Fruit fly (Drosophila melanogaster) whole organism, embryonic: ENCODE data around the gene Exn.

Experiments
- Aef1 ChIP-seq: fragments of 200-800 bp; sonication (Bioruptor generic); IDR thresholded peaks from 3 replicates; pipeline ENCODE4 v1.3.6; 2022; ENCODE audit warnings: missing biosample characterization, missing genetic modification characterization
- CG10462 ChIP-seq: fragments of 200-800 bp; sonication (Bioruptor generic); optimal IDR thresholded peaks from 2 replicates; lab custom pipeline; 2016; ENCODE audit warnings: missing biosample characterization, missing genetic modification characterization
- CG11560 ChIP-seq: fragments of 200-800 bp; sonication (Bioruptor generic); IDR thresholded peaks from 3 replicates; pipeline ENCODE4 v1.3.6; 2022; ENCODE audit warnings: missing biosample characterization, missing genetic modification characterization
- CG11695 ChIP-seq: fragments of 200-800 bp; sonication (Bioruptor generic); IDR thresholded peaks from 3 replicates; pipeline ENCODE4 v1.3.6; 2022; ENCODE audit warnings: missing biosample characterization, missing genetic modification characterization
- CG12659 ChIP-seq: fragments of 200-800 bp; sonication (Bioruptor generic); optimal IDR thresholded peaks from 3 replicates; lab custom pipeline; 2017; ENCODE audit warnings: mild to moderate bottlenecking, missing biosample characterization, missing genetic modification reagents, missing genetic modification characterization
- CG13894 ChIP-seq: fragments of 200-800 bp; sonication (Bioruptor generic); optimal IDR thresholded peaks from 3 replicates; lab custom pipeline; 2018; ENCODE audit warnings: missing biosample characterization, mild to moderate bottlenecking, missing genetic modification characterization, moderate library complexity
- CG14667 ChIP-seq: fragments of 200-800 bp; sonication (Bioruptor generic); IDR thresholded peaks from 2 replicates; pipeline ENCODE4 v1.3.6; 2022; ENCODE audit warnings: missing biosample characterization, missing genetic modification characterization
- CG14965 ChIP-seq: fragments of 200-800 bp; sonication (Bioruptor generic); optimal IDR thresholded peaks from 2 replicates; lab custom pipeline; 2016; ENCODE audit warnings: missing biosample characterization, missing genetic modification characterization, borderline replicate concordance
- CG15073 ChIP-seq: fragments of 200-800 bp; sonication (Bioruptor generic); optimal IDR thresholded peaks from 2 replicates; lab custom pipeline; 2016; ENCODE audit warnings: missing biosample characterization, missing genetic modification characterization
- CG15601 ChIP-seq: fragments of 200-800 bp; sonication (Bioruptor generic); optimal IDR thresholded peaks from 3 replicates; lab custom pipeline; 2019; ENCODE audit warnings: missing biosample characterization, mild to moderate bottlenecking, missing genetic modification characterization, moderate library complexity
- CG16863 ChIP-seq: fragments of 200-800 bp; sonication (Bioruptor generic); optimal IDR thresholded peaks from 3 replicates; lab custom pipeline; 2016; ENCODE audit warnings: missing biosample characterization, missing genetic modification characterization
- CG17829 ChIP-seq: fragments of 200-800 bp; optimal IDR thresholded peaks from 2 replicates; lab custom pipeline; 2019; ENCODE audit warnings: missing biosample characterization, mild to moderate bottlenecking, missing genetic modification characterization, moderate library complexity
- CG1792 ChIP-seq: fragments of 200-800 bp; sonication (Bioruptor generic); optimal IDR thresholded peaks from 2 replicates; lab custom pipeline; 2016; ENCODE audit warnings: missing biosample characterization, missing genetic modification characterization
- CG2129 ChIP-seq: fragments of 200-800 bp; sonication (Bioruptor generic); IDR thresholded peaks from 2 replicates; pipeline ENCODE4 v1.3.6; 2022; ENCODE audit warnings: missing biosample characterization, missing genetic modification characterization; ENCODE audit not compliant: partially characterized antibody
- CG31388 ChIP-seq: fragments of 200-800 bp; sonication (Bioruptor generic); optimal IDR thresholded peaks from 2 replicates; lab custom pipeline; 2016; ENCODE audit warnings: missing biosample characterization, missing genetic modification characterization
- CG3407 ChIP-seq: fragments of 200-800 bp; sonication (Bioruptor generic); optimal IDR thresholded peaks from 2 replicates; lab custom pipeline; 2018; ENCODE audit warnings: missing biosample characterization, mild to moderate bottlenecking, missing genetic modification characterization
- CG6272 ChIP-seq: fragments of 200-800 bp; sonication (Bioruptor generic); IDR thresholded peaks from 2 replicates; pipeline ENCODE4 v1.3.6; 2022; ENCODE audit warnings: missing biosample characterization, missing genetic modification characterization
- CG8478 ChIP-seq: fragments of >200 bp; optimal IDR thresholded peaks from 2 replicates; lab custom pipeline; 2018
- Dek ChIP-seq: fragments of 200-800 bp; sonication (Bioruptor generic); optimal IDR thresholded peaks from 3 replicates; lab custom pipeline; 2019; ENCODE audit warnings: missing biosample characterization, mild to moderate bottlenecking, missing genetic modification characterization, moderate library complexity
- E2f2 ChIP-seq: fragments of 200-800 bp; sonication (Bioruptor generic); IDR thresholded peaks from 2 replicates; pipeline ENCODE4 v1.3.6; 2022; ENCODE audit warnings: missing biosample characterization, missing genetic modification characterization
- HmgD ChIP-seq: fragments of 200-800 bp; sonication (Bioruptor generic); optimal IDR thresholded peaks from 3 replicates; lab custom pipeline; 2016; ENCODE audit warnings: missing biosample characterization, missing genetic modification characterization
- Hr78 ChIP-seq, 2 experiments: fragments of 200-800 bp in 1 of 2; fragments of >200 bp in 1 of 2; sonication (Bioruptor generic) in 1 of 2; optimal IDR thresholded peaks; 2 replicates each; lab custom pipeline; 2017 to 2019; ENCODE audit warnings: missing biosample characterization in 2 of 2, missing genetic modification characterization in 2 of 2, mild to moderate bottlenecking in 1 of 2, moderate library complexity in 1 of 2
- Lhr ChIP-seq: fragments of 200-800 bp; sonication (Bioruptor generic); optimal IDR thresholded peaks from 3 replicates; lab custom pipeline; 2017; ENCODE audit warnings: mild to moderate bottlenecking, missing biosample characterization, missing genetic modification reagents, missing genetic modification characterization
- PHDP ChIP-seq: fragments of 200-800 bp; sonication (Bioruptor generic); optimal IDR thresholded peaks from 3 replicates; lab custom pipeline; 2018; ENCODE audit warnings: missing biosample characterization, mild to moderate bottlenecking, missing genetic modification characterization, moderate library complexity
- Sin3A ChIP-seq: fragments of >200 bp; optimal IDR thresholded peaks from 2 replicates; lab custom pipeline; 2018
- Spps ChIP-seq: fragments of 200-800 bp; sonication (Bioruptor generic); optimal IDR thresholded peaks from 2 replicates; lab custom pipeline; 2018; ENCODE audit warnings: missing biosample characterization, mild to moderate bottlenecking, missing genetic modification characterization
- Taf1 ChIP-seq: fragments of 200-800 bp; sonication (Bioruptor generic); IDR thresholded peaks from 2 replicates; pipeline ENCODE4 v1.3.6; 2022; ENCODE audit warnings: missing biosample characterization, missing genetic modification characterization
- amos ChIP-seq: fragments of 200-800 bp; sonication (Bioruptor generic); IDR thresholded peaks from 2 replicates; pipeline ENCODE4 v1.3.6; 2022; ENCODE audit warnings: missing biosample characterization, missing genetic modification characterization; ENCODE audit not compliant: partially characterized antibody
- ase ChIP-seq: fragments of 200-800 bp; sonication (Bioruptor generic); IDR thresholded peaks from 3 replicates; pipeline ENCODE4 v1.3.6; 2022; ENCODE audit warnings: missing biosample characterization, missing genetic modification characterization
- chn ChIP-seq: fragments of 200-800 bp; sonication (Bioruptor generic); optimal IDR thresholded peaks from 2 replicates; lab custom pipeline; 2016; ENCODE audit warnings: missing biosample characterization, missing genetic modification characterization
- crc ChIP-seq: fragments of 200-800 bp; sonication (Bioruptor generic); optimal IDR thresholded peaks from 2 replicates; lab custom pipeline; 2016; ENCODE audit warnings: missing biosample characterization, missing genetic modification characterization
- da ChIP-seq: fragments of 200-800 bp; sonication (Bioruptor generic); optimal IDR thresholded peaks from 2 replicates; lab custom pipeline; 2016; ENCODE audit warnings: missing biosample characterization, missing genetic modification characterization
- jigr1 ChIP-seq: fragments of 200-800 bp; sonication (Bioruptor generic); IDR thresholded peaks from 3 replicates; pipeline ENCODE4 v1.3.6; 2022; ENCODE audit warnings: missing biosample characterization, missing genetic modification characterization
- lola ChIP-seq, 3 experiments: fragments of >200 bp in 2 of 3; fragments of 200-800 bp in 1 of 3; sonication (Bioruptor generic) in 1 of 3; optimal IDR thresholded peaks; 2 replicates each; lab custom pipeline; 2017 to 2019; ENCODE audit warnings: missing biosample characterization in 3 of 3, missing genetic modification characterization in 3 of 3, mild to moderate bottlenecking in 1 of 3, moderate library complexity in 1 of 3
- mam ChIP-seq: fragments of 200-800 bp; sonication (Bioruptor generic); optimal IDR thresholded peaks from 3 replicates; lab custom pipeline; 2016; ENCODE audit warnings: missing biosample characterization, missing genetic modification characterization
- mld ChIP-seq: fragments of 200-800 bp; sonication (Bioruptor generic); IDR thresholded peaks from 3 replicates; pipeline ENCODE4 v1.3.6; 2022; ENCODE audit warnings: missing biosample characterization, missing genetic modification characterization; ENCODE audit not compliant: partially characterized antibody
- nerfin-2 ChIP-seq: fragments of 200-800 bp; sonication (Bioruptor generic); IDR thresholded peaks from 2 replicates; pipeline ENCODE4 v1.3.6; 2022; ENCODE audit warnings: missing biosample characterization, missing genetic modification characterization; ENCODE audit not compliant: partially characterized antibody
- nmo ChIP-seq: fragments of 200-800 bp; sonication (Bioruptor generic); optimal IDR thresholded peaks from 2 replicates; lab custom pipeline; 2018; ENCODE audit warnings: missing biosample characterization, mild to moderate bottlenecking, missing genetic modification characterization, moderate library complexity
- peb ChIP-seq: fragments of 200-800 bp; sonication (Bioruptor generic); IDR thresholded peaks from 2 replicates; pipeline ENCODE4 v1.3.6; 2022; ENCODE audit warnings: missing biosample characterization, missing genetic modification characterization
- pfk ChIP-seq: fragments of 200-800 bp; sonication (Bioruptor generic); optimal IDR thresholded peaks from 2 replicates; lab custom pipeline; 2018; ENCODE audit warnings: missing biosample characterization, mild to moderate bottlenecking, missing genetic modification characterization, moderate library complexity
- phol ChIP-seq: fragments of 200-800 bp; sonication (Bioruptor generic); optimal IDR thresholded peaks from 3 replicates; lab custom pipeline; 2018; ENCODE audit warnings: missing biosample characterization, mild to moderate bottlenecking, missing genetic modification characterization, moderate library complexity
- prd ChIP-seq, 3 experiments: fragments of >200 bp in 2 of 3; fragments of 200-800 bp in 1 of 3; sonication (Bioruptor generic) in 1 of 3; optimal IDR thresholded peaks in 2 of 3; IDR thresholded peaks in 1 of 3; 2 replicates in 2 of 3; 3 replicates in 1 of 3; pipeline versions ENCODE4 v1.3.6 to Lab custom; 2017 to 2022; ENCODE audit warnings: missing biosample characterization in 1 of 3, missing genetic modification characterization in 1 of 3
- slbo ChIP-seq: fragments of 200-800 bp; sonication (Bioruptor generic); IDR thresholded peaks from 2 replicates; pipeline ENCODE4 v1.3.6; 2022; ENCODE audit warnings: missing biosample characterization, missing genetic modification characterization
- tap ChIP-seq: fragments of 200-800 bp; optimal IDR thresholded peaks from 3 replicates; lab custom pipeline; 2019; ENCODE audit warnings: missing biosample characterization, mild to moderate bottlenecking, missing genetic modification characterization, moderate library complexity
- tll ChIP-seq, 2 experiments: fragments of 200-800 bp in 1 of 2; fragments of >200 bp in 1 of 2; sonication (Bioruptor generic) in 1 of 2; optimal IDR thresholded peaks; 2 replicates each; lab custom pipeline; 2017 to 2019; ENCODE audit warnings: missing biosample characterization in 2 of 2, missing genetic modification characterization in 2 of 2, mild to moderate bottlenecking in 1 of 2, moderate library complexity in 1 of 2
- trem ChIP-seq: fragments of 200-800 bp; optimal IDR thresholded peaks from 3 replicates; lab custom pipeline; 2019; ENCODE audit warnings: missing biosample characterization, mild to moderate bottlenecking, missing genetic modification characterization, moderate library complexity
- vvl ChIP-seq: fragments of 200-800 bp; sonication (Bioruptor generic); IDR thresholded peaks from 2 replicates; pipeline ENCODE4 v1.3.6; 2022; ENCODE audit warnings: missing biosample characterization, missing genetic modification characterization

Exn gene

dm6 chr3L:16986062-16987013, 16.5 kb downstream of the Exn start (continued):
- TF ChIP-seq tap (tag; lab: Kevin White, UChicago) (no peak), nerfin-2 (GFP tag; lab: Robert Waterston, UW) (no peak), CG2129 (GFP tag; lab: Robert Waterston, UW) (no peak), CG8478 (lab: Kevin White, UChicago) (no peak), CG14667 (GFP tag; lab: Robert Waterston, UW) (peak; percentile 31; the same call in 1 of the 2 replicates), CG11695 (GFP tag; lab: Robert Waterston, UW) (peak; percentile 33; the same call in 1 of the 3 replicates), nmo (GFP tag; lab: Kevin White, UChicago) (peak; percentile 65), ase (GFP tag; lab: Robert Waterston, UW) (peak; percentile 20; the same call in 1 of the 3 replicates), CG16863 (GFP tag; lab: Kevin White, UChicago) (peak; percentile 33), Hr78 (GFP tag; optimal IDR thresholded peaks at IDR 0.05; lab: Kevin White, UChicago) (no peak), chn (GFP tag; lab: Kevin White, UChicago) (no peak), tll (GFP tag; optimal IDR thresholded peaks at IDR 0.05; lab: Kevin White, UChicago) (no peak), CG15073 (GFP tag; lab: Kevin White, UChicago) (no peak), Dek (tag; lab: Kevin White, UChicago) (peak; percentile 36), phol (tag; lab: Kevin White, UChicago) (peak; percentile 66), mld (GFP tag; lab: Robert Waterston, UW) (no peak), CG1792 (no peak), CG15601 (no peak), peb (GFP tag; lab: Robert Waterston, UW) (no peak), prd (optimal IDR thresholded peaks at IDR 0.05; lab: Kevin White, UChicago) (no peak), prd (GFP tag; IDR thresholded peaks at IDR 0.05; lab: Robert Waterston, UW) (0 out of 3 replicates have a peak, but pooled peaks have one; percentile 33), CG11560 (tag; lab: Robert Waterston, UW) (no peak), Lhr (GFP tag; lab: Kevin White, UChicago) (no peak), amos (GFP tag; lab: Robert Waterston, UW) (no peak), CG10462 (GFP tag; lab: Kevin White, UChicago) (peak; percentile 18), HmgD (GFP tag; lab: Kevin White, UChicago) (no peak), lola (GFP tag; optimal IDR thresholded peaks at IDR 0.05; lab: Kevin White, UChicago) (peak in 1 of 3 experiments; percentile 65), CG13894 (no peak), crc (GFP tag; lab: Kevin White, UChicago) (no peak), CG14965 (GFP tag; lab: Kevin White, UChicago) (no peak), trem (tag; lab: Kevin White, UChicago) (no peak), Taf1 (GFP tag; lab: Robert Waterston, UW) (no peak), slbo (GFP tag; lab: Robert Waterston, UW) (peak; percentile 67), CG12659 (peak; percentile 30), CG6272 (GFP tag; lab: Robert Waterston, UW) (no peak), jigr1 (GFP tag; lab: Robert Waterston, UW) (no peak), PHDP (tag; lab: Kevin White, UChicago) (peak; percentile 28), CG17829 (tag; lab: Kevin White, UChicago) (peak; percentile 58), CG31388 (GFP tag; lab: Kevin White, UChicago) (peak; percentile 13), CG3407 (GFP tag; lab: Kevin White, UChicago) (peak; percentile 11), E2f2 (GFP tag; lab: Robert Waterston, UW) (0 out of 2 replicates have a peak, but pooled peaks have one; percentile 11), da (GFP tag; lab: Kevin White, UChicago) (no peak), Spps (tag; lab: Kevin White, UChicago) (no peak), vvl (GFP tag; lab: Robert Waterston, UW) (peak; percentile 41; the same call in 1 of the 2 replicates), pfk (GFP tag; lab: Kevin White, UChicago) (no peak), Aef1 (0 out of 3 replicates have a peak, but pooled peaks have one; percentile 18), mam (GFP tag; lab: Kevin White, UChicago) (peak; percentile 23), Sin3A (lab: Kevin White, UChicago) (no peak)
